Worm (Caenorhabditis elegans): ENCODE results near the gene ceh-1.

ce11 chrX:4658303-4658702 is 4.3 kb upstream of the ceh-1 start:
- no peak for TF ChIP-seq ama-1 (optimal IDR thresholded peaks at IDR 0.05)
- TF ChIP-seq flt-1 (GFP tag; IDR thresholded peaks at IDR 0.05), result no peak

All from whole organism, early embryonic.